Worm (Caenorhabditis elegans) whole organism, midembryonic: ENCODE data around the gene F44E5.15.

Experiments
- T22C8.4 ChIP-seq: fragments of 200-800 bp; sonication (Bioruptor generic); IDR thresholded peaks from 2 replicates; pipeline ENCODE4 v1.3.6; 2022; ENCODE audit warnings: missing genetic modification characterization, missing compliant biosample characterization
- cog-1 ChIP-seq: sonication (generic microtip); optimal IDR thresholded peaks from 2 replicates; lab custom pipeline; 2016; ENCODE audit warnings: missing genetic modification characterization, missing compliant biosample characterization
- flt-1 ChIP-seq: fragments of 200-800 bp; sonication (Bioruptor generic); IDR thresholded peaks from 2 replicates; pipeline ENCODE4 v1.3.6; 2022; ENCODE audit warnings: missing genetic modification characterization, missing compliant biosample characterization
- klf-2 ChIP-seq: fragments of 200-800 bp; sonication (Bioruptor generic); conservative IDR thresholded peaks from 2 replicates; pipeline ENCODE4 v1.3.6; 2022; ENCODE audit warnings: missing genetic modification reagents, missing genetic modification characterization, missing compliant biosample characterization
- med-1 ChIP-seq: sonication (generic microtip); optimal IDR thresholded peaks from 2 replicates; lab custom pipeline; 2017; ENCODE audit warnings: missing genetic modification characterization, mild to moderate bottlenecking, missing compliant biosample characterization, antibody characterized with exemption, missing genetic modification reagents; ENCODE audit not compliant: insufficient read depth
- ref-1 ChIP-seq: fragments of 200-800 bp; sonication (Bioruptor generic); conservative IDR thresholded peaks from 2 replicates; pipeline ENCODE4 v1.3.6; 2022; ENCODE audit warnings: missing genetic modification reagents, missing genetic modification characterization, missing compliant biosample characterization
- tab-1 ChIP-seq: fragments of 200-800 bp; sonication (Bioruptor generic); IDR thresholded peaks from 2 replicates; pipeline ENCODE4 v1.3.6; 2022; ENCODE audit warnings: missing genetic modification characterization, missing compliant biosample characterization
- ztf-23 ChIP-seq: fragments of 200-800 bp; sonication (Bioruptor generic); IDR thresholded peaks from 2 replicates; pipeline ENCODE4 v1.3.6; 2022; ENCODE audit warnings: missing genetic modification reagents, missing genetic modification characterization, missing compliant biosample characterization
- ztf-29 ChIP-seq: fragments of 200-800 bp; sonication (Bioruptor generic); IDR thresholded peaks from 2 replicates; pipeline ENCODE4 v1.3.6; 2022; ENCODE audit warnings: missing genetic modification reagents, missing genetic modification characterization, missing compliant biosample characterization

The F44E5.15 gene

ce11 chrII:11751615-11752174, 20.8 kb upstream of the F44E5.15 start:
- TF ChIP-seq ztf-23 (GFP tag; lab: Robert Waterston, UW) (0 out of 2 replicates have a peak, but pooled peaks have one; percentile 53), med-1 (GFP tag; lab: Kevin White, UChicago) (no peak), klf-2 (GFP tag; lab: Robert Waterston, UW) (no peak), T22C8.4 (GFP tag; lab: Robert Waterston, UW) (no peak), flt-1 (no peak), cog-1 (tag; lab: Kevin White, UChicago) (no peak), tab-1 (no peak)

- TF ChIP-seq flt-1 (no peak), ztf-23 (GFP tag; lab: Robert Waterston, UW) (no peak), ztf-29 (GFP tag; lab: Robert Waterston, UW) (no peak), cog-1 (tag; lab: Kevin White, UChicago) (no peak), T22C8.4 (GFP tag; lab: Robert Waterston, UW) (no peak), tab-1 (no peak), med-1 (GFP tag; lab: Kevin White, UChicago) (no peak), ref-1 (GFP tag; lab: Robert Waterston, UW) (no peak), klf-2 (GFP tag; lab: Robert Waterston, UW) (no peak)
Observed at ce11 chrII:11753186-11753585, 19.3 kb upstream of the F44E5.15 start.

- TF ChIP-seq T22C8.4 (GFP tag; lab: Robert Waterston, UW) (no peak), klf-2 (GFP tag; lab: Robert Waterston, UW) (no peak), ztf-23 (GFP tag; lab: Robert Waterston, UW) (no peak), ref-1 (GFP tag; lab: Robert Waterston, UW) (no peak), med-1 (GFP tag; lab: Kevin White, UChicago) (no peak), ztf-29 (GFP tag; lab: Robert Waterston, UW) (no peak), tab-1 (no peak), flt-1 (no peak), cog-1 (tag; lab: Kevin White, UChicago) (no peak)
Observed at ce11 chrII:11756684-11757107, 15.8 kb upstream of the F44E5.15 start.

- peak; percentile 61; the same call in 1 of the 2 replicates for TF ChIP-seq tab-1
- peak; percentile 66 for TF ChIP-seq cog-1 (tag; lab: Kevin White, UChicago)
- peak; percentile 79 for TF ChIP-seq klf-2 (GFP tag; lab: Robert Waterston, UW)
- peak; percentile 66 for TF ChIP-seq T22C8.4 (GFP tag; lab: Robert Waterston, UW)
- TF ChIP-seq flt-1, result peak; percentile 97
- peak; percentile 72 for TF ChIP-seq ztf-29 (GFP tag; lab: Robert Waterston, UW)
- peak; percentile 50; the same call in 1 of the 2 replicates for TF ChIP-seq ref-1 (GFP tag; lab: Robert Waterston, UW)
- peak; percentile 91 for TF ChIP-seq ztf-23 (GFP tag; lab: Robert Waterston, UW)
Observed at ce11 chrII:11759277-11759676, 13.2 kb upstream of the F44E5.15 start, which contains the start of the genes F44E5.4 and F44E5.5. F44E5.4 (minus strand) TSS chrII:11759311. F44E5.5 (plus strand) TSS chrII:11759662.

ce11 chrII:11761806-11762512, 10.5 kb upstream of the F44E5.15 start:
- TF ChIP-seq T22C8.4 (GFP tag; lab: Robert Waterston, UW) (no peak), med-1 (GFP tag; lab: Kevin White, UChicago) (no peak), ztf-23 (GFP tag; lab: Robert Waterston, UW) (no peak), flt-1 (no peak), ztf-29 (GFP tag; lab: Robert Waterston, UW) (no peak), cog-1 (tag; lab: Kevin White, UChicago) (no peak), klf-2 (GFP tag; lab: Robert Waterston, UW) (no peak), tab-1 (no peak), ref-1 (GFP tag; lab: Robert Waterston, UW) (no peak)

- no peak for TF ChIP-seq klf-2 (GFP tag; lab: Robert Waterston, UW)
- TF ChIP-seq ztf-29 (GFP tag; lab: Robert Waterston, UW), result no peak
- 0 out of 2 replicates have a peak, but pooled peaks have one; percentile 28 for TF ChIP-seq tab-1
Observed at ce11 chrII:11765506-11766152, 6.8 kb upstream of the F44E5.15 start.

ce11 chrII:11766472-11766871, 6.0 kb upstream of the F44E5.15 start, which contains the start of gene F44E5.2:
F44E5.2 (plus strand) TSS chrII:11766772.
- no peak for TF ChIP-seq tab-1
- TF ChIP-seq cog-1 (tag; lab: Kevin White, UChicago), result no peak
- no peak for TF ChIP-seq klf-2 (GFP tag; lab: Robert Waterston, UW)
- TF ChIP-seq T22C8.4 (GFP tag; lab: Robert Waterston, UW), result no peak
- no peak for TF ChIP-seq ztf-23 (GFP tag; lab: Robert Waterston, UW)
- no peak for TF ChIP-seq med-1 (GFP tag; lab: Kevin White, UChicago)
- no peak for TF ChIP-seq ztf-29 (GFP tag; lab: Robert Waterston, UW)
- no peak for TF ChIP-seq ref-1 (GFP tag; lab: Robert Waterston, UW)
- no peak for TF ChIP-seq flt-1

ce11 chrII:11774218-11774617, 1.8 kb downstream of the F44E5.15 start, which contains the start of gene F44E5.1:
F44E5.1 (minus strand) TSS chrII:11774559.
- TF ChIP-seq ztf-23 (GFP tag; lab: Robert Waterston, UW) (no peak), ztf-29 (GFP tag; lab: Robert Waterston, UW) (no peak), cog-1 (tag; lab: Kevin White, UChicago) (no peak), T22C8.4 (GFP tag; lab: Robert Waterston, UW) (no peak), tab-1 (no peak), med-1 (GFP tag; lab: Kevin White, UChicago) (no peak), ref-1 (GFP tag; lab: Robert Waterston, UW) (no peak), flt-1 (no peak), klf-2 (GFP tag; lab: Robert Waterston, UW) (no peak)
